Fruit fly (Drosophila melanogaster): ENCODE measurements around the gene RabGGTb.

RabGGTb gene

DNA sequence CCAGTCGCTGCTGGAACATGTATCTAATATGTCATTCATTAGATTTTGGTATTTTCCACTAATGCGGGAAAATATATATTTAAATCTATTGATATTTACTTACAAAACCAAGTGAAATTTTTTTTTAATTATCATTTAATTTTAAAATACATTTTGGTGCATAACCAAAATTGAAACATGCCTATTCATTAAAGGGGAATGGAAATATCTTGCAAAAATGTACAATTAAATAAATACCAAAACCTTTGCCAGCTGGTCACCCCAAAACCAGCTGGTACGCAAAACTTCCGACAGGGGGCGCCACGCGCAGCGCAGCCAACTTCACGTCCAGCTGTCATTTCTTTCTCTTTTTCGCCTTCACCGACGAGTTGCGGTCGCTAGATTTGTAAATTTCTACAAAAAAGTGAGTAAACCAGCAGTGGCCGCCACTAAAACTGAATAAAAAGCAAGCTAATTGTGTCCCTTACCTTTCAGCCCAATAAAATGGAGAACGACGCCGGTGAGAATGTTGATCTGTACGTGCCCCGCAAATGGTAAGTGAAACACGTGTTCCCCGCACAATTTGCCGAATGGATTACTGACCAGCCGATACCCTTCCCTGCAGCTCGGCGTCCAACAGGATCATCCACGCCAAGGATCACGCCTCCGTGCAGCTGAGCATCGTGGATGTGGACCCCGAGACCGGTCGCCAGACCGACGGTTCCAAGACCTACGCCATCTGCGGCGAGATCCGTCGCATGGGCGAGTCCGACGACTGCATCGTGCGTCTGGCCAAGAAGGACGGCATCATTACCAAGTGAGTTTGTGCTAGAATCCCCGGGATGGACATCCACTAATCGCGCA, 22.9 kb upstream of the RabGGTb start, which contains the start of the genes CG3104 and RpS21 (continued):
- peak; percentile 83 for TF ChIP-seq CG8944 (GFP tag; optimal IDR thresholded peaks at IDR 0.05)
- peak; percentile 82 for TF ChIP-seq fu2 (GFP tag; optimal IDR thresholded peaks at IDR 0.05)
- TF ChIP-seq CG4820 (GFP tag; optimal IDR thresholded peaks at IDR 0.05) = peak; percentile 72
- TF ChIP-seq CG6654 (GFP tag; optimal IDR thresholded peaks at IDR 0.05) = peak; percentile 60
- peak; percentile 82 for TF ChIP-seq HmgZ (tag; optimal IDR thresholded peaks at IDR 0.05)
- peak; percentile 76 for TF ChIP-seq CG9215 (GFP tag; IDR thresholded peaks at IDR 0.05)
- peak; percentile 77 for TF ChIP-seq CG2875 (GFP tag; optimal IDR thresholded peaks at IDR 0.05)
- TF ChIP-seq dmrt11E (tag; optimal IDR thresholded peaks at IDR 0.05) = peak; percentile 65
- TF ChIP-seq rib (GFP tag; IDR thresholded peaks at IDR 0.05) = peak; percentile 31; the same call in 1 of the 2 replicates
- peak; percentile 63 for TF ChIP-seq tup (GFP tag; optimal IDR thresholded peaks at IDR 0.05)
- TF ChIP-seq hth (optimal IDR thresholded peaks at IDR 0.05) = no peak
- peak; percentile 62 for TF ChIP-seq CG6689 (GFP tag; IDR thresholded peaks at IDR 0.05)
- TF ChIP-seq abd-A (tag; optimal IDR thresholded peaks at IDR 0.05) = peak; percentile 52
- TF ChIP-seq Fer2 (tag; optimal IDR thresholded peaks at IDR 0.05) = peak; percentile 74
- peak; percentile 79 for TF ChIP-seq CG13424 (tag; optimal IDR thresholded peaks at IDR 0.05)
- TF ChIP-seq cas (GFP tag; IDR thresholded peaks at IDR 0.05) = peak; percentile 61
- TF ChIP-seq slp2 (GFP tag; optimal IDR thresholded peaks at IDR 0.05) = peak; percentile 77
- no peak for TF ChIP-seq CG15073 (GFP tag; optimal IDR thresholded peaks at IDR 0.05)
- peak; percentile 30 for TF ChIP-seq Sry-β (GFP tag; optimal IDR thresholded peaks at IDR 0.05)
- TF ChIP-seq BtbVII (GFP tag; optimal IDR thresholded peaks at IDR 0.05) = peak; percentile 65
- peak; percentile 82 for TF ChIP-seq Dip3 (GFP tag; optimal IDR thresholded peaks at IDR 0.05)
- TF ChIP-seq Pdp1 (GFP tag; optimal IDR thresholded peaks at IDR 0.05) = peak; percentile 70 to 71
- TF ChIP-seq wdn (GFP tag; IDR thresholded peaks at IDR 0.05) = peak; percentile 78
- TF ChIP-seq fd96Cb (tag; optimal IDR thresholded peaks at IDR 0.05) = peak; percentile 60
- peak; percentile 75 for TF ChIP-seq CG31441 (GFP tag; IDR thresholded peaks at IDR 0.05)
- peak; percentile 77 for TF ChIP-seq CG2889 (GFP tag; IDR thresholded peaks at IDR 0.05)
- peak; percentile 87 for TF ChIP-seq CG15601 (tag; optimal IDR thresholded peaks at IDR 0.05)
- TF ChIP-seq CrebB (tag; optimal IDR thresholded peaks at IDR 0.05) = peak; percentile 76
- peak; percentile 39 for TF ChIP-seq jing (GFP tag; optimal IDR thresholded peaks at IDR 0.05)
- TF ChIP-seq CoRest (tag; optimal IDR thresholded peaks at IDR 0.05) = peak; percentile 84
- peak; percentile 59 for TF ChIP-seq CG10979 (tag; optimal IDR thresholded peaks at IDR 0.05)
- TF ChIP-seq trem (tag; optimal IDR thresholded peaks at IDR 0.05) = peak; percentile 82
- peak; percentile 86 for TF ChIP-seq lilli (GFP tag; optimal IDR thresholded peaks at IDR 0.05)
- TF ChIP-seq grn (GFP tag; optimal IDR thresholded peaks at IDR 0.05) = peak; percentile 66
- TF ChIP-seq Myb (GFP tag; optimal IDR thresholded peaks at IDR 0.05) = peak; percentile 65
- 0 out of 2 replicates have a peak, but pooled peaks have one; percentile 22 for TF ChIP-seq bbx (GFP tag; IDR thresholded peaks at IDR 0.05; ENCODE audit: partially characterized antibody)
- no peak for TF ChIP-seq pan (optimal IDR thresholded peaks at IDR 0.05)
- peak in 1 of 2 experiments; percentile 85 for TF ChIP-seq pan (GFP tag; optimal IDR thresholded peaks at IDR 0.05 in 1 of 2, IDR thresholded peaks at IDR 0.05 in 1 of 2)
- no peak for TF ChIP-seq CG7963 (GFP tag; IDR thresholded peaks at IDR 0.05; ENCODE audit: partially characterized antibody)
- TF ChIP-seq CG11085 (GFP tag; IDR thresholded peaks at IDR 0.05) = peak; percentile 95
- peak; percentile 91 for TF ChIP-seq vvl (GFP tag; IDR thresholded peaks at IDR 0.05)
- TF ChIP-seq CG34376 (GFP tag; optimal IDR thresholded peaks at IDR 0.05) = peak; percentile 93
- peak; percentile 57 for TF ChIP-seq PHDP (tag; optimal IDR thresholded peaks at IDR 0.05)
- TF ChIP-seq row (GFP tag; IDR thresholded peaks at IDR 0.05) = peak; percentile 91
- TF ChIP-seq amos (GFP tag; IDR thresholded peaks at IDR 0.05; ENCODE audit: partially characterized antibody) = peak; percentile 17; the same call in 1 of the 2 replicates
- TF ChIP-seq Antp (GFP tag; optimal IDR thresholded peaks at IDR 0.05) = peak; percentile 88
- TF ChIP-seq dm (GFP tag; optimal IDR thresholded peaks at IDR 0.05) = peak; percentile 95
- peak; percentile 31 for TF ChIP-seq Tbp (GFP tag; optimal IDR thresholded peaks at IDR 0.05)
- TF ChIP-seq Ptx1 (GFP tag; IDR thresholded peaks at IDR 0.05) = peak; percentile 87

Data from whole organism, embryonic.